Worm (Caenorhabditis elegans) whole organism, young adult: ENCODE data around the gene T26C12.3.

Source experiments
- B0035.1 ChIP-seq: sonication (generic microtip); optimal IDR thresholded peaks from 2 replicates; lab custom pipeline; 2016; ENCODE audit warnings: missing genetic modification characterization, mild to moderate bottlenecking, missing compliant biosample characterization, missing genotype, missing genetic modification reagents
- D2030.7 ChIP-seq: fragments of 200-800 bp; sonication (Bioruptor generic); IDR thresholded peaks from 2 replicates; pipeline ENCODE4 v1.3.6; 2022; ENCODE audit warnings: missing genetic modification reagents, missing genetic modification characterization, missing compliant biosample characterization
- F33H1.4 ChIP-seq: fragments of 200-800 bp; sonication (Bioruptor generic); IDR thresholded peaks from 2 replicates; pipeline ENCODE4 v1.3.6; 2022; ENCODE audit warnings: missing genetic modification reagents, missing genetic modification characterization, missing compliant biosample characterization
- F55B11.4 ChIP-seq: sonication (generic microtip); optimal IDR thresholded peaks from 2 replicates; lab custom pipeline; 2016; ENCODE audit warnings: missing compliant biosample characterization, missing genetic modification characterization, borderline replicate concordance; ENCODE audit not compliant: insufficient read depth
- K11D2.4 ChIP-seq: fragments of 200-800 bp; sonication (Bioruptor generic); IDR thresholded peaks from 2 replicates; pipeline ENCODE4 v1.3.6; 2022; ENCODE audit warnings: missing genetic modification reagents, missing genetic modification characterization, missing compliant biosample characterization
- T07F8.4 ChIP-seq: sonication (generic microtip); optimal IDR thresholded peaks from 2 replicates; lab custom pipeline; 2016; ENCODE audit warnings: mild to moderate bottlenecking, missing genetic modification characterization, moderate library complexity, missing compliant biosample characterization
- T26A5.8 ChIP-seq: sonication (generic microtip); optimal IDR thresholded peaks from 2 replicates; lab custom pipeline; 2016; ENCODE audit warnings: missing genetic modification characterization, missing compliant biosample characterization
- Y95B8A.8 ChIP-seq: fragments of 200-800 bp; sonication (Bioruptor generic); IDR thresholded peaks from 2 replicates; pipeline ENCODE4 v1.3.6; 2022; ENCODE audit warnings: missing genetic modification reagents, missing genetic modification characterization, missing compliant biosample characterization
- ZK185.1 ChIP-seq: sonication (generic microtip); optimal IDR thresholded peaks from 2 replicates; lab custom pipeline; 2016; ENCODE audit warnings: mild to moderate bottlenecking, missing genetic modification characterization, missing compliant biosample characterization; ENCODE audit not compliant: poor library complexity, severe bottlenecking
- akir-1 ChIP-seq: fragments of 200-800 bp; sonication (Bioruptor generic); optimal IDR thresholded peaks from 2 replicates; lab custom pipeline; 2018; ENCODE audit warnings: mild to moderate bottlenecking, missing genetic modification characterization, moderate library complexity, missing compliant biosample characterization
- ama-1 ChIP-seq, 3 experiments: fragments of 150-350 bp in 1 of 3; sonication (generic microtip) in 2 of 3; optimal IDR thresholded peaks; 2 replicates each; lab custom pipeline; 2014 to 2018; ENCODE audit warnings: missing biosample characterization in 2 of 3, missing genetic modification characterization in 2 of 3, missing genetic modification reagents in 2 of 3
- bed-2 ChIP-seq: fragments of 200-800 bp; sonication (Bioruptor generic); IDR thresholded peaks from 2 replicates; pipeline ENCODE4 v1.3.6; 2022; ENCODE audit warnings: missing genetic modification reagents, missing genetic modification characterization, missing compliant biosample characterization
- ccch-3 ChIP-seq: fragments of 200-800 bp; sonication (Bioruptor generic); optimal IDR thresholded peaks from 2 replicates; lab custom pipeline; 2018; ENCODE audit warnings: mild to moderate bottlenecking, missing genetic modification characterization, missing compliant biosample characterization
- ceh-40 ChIP-seq: fragments of 200-800 bp; sonication (Bioruptor generic); IDR thresholded peaks from 2 replicates; pipeline ENCODE4 v1.3.6; 2022; ENCODE audit warnings: missing genetic modification characterization, missing compliant biosample characterization
- ceh-91 ChIP-seq: fragments of 200-800 bp; sonication (Bioruptor generic); IDR thresholded peaks from 2 replicates; pipeline ENCODE4 v1.3.6; 2022; ENCODE audit warnings: missing genetic modification reagents, missing genetic modification characterization, missing compliant biosample characterization
- dpl-1 ChIP-seq: fragments of 150-350 bp; optimal IDR thresholded peaks from 2 replicates; lab custom pipeline; 2014; ENCODE audit warnings: missing biosample characterization, missing genetic modification reagents, missing genetic modification characterization
- egl-18 ChIP-seq: fragments of 200-800 bp; sonication (Bioruptor generic); IDR thresholded peaks from 2 replicates; pipeline ENCODE4 v1.3.6; 2022; ENCODE audit warnings: missing genetic modification reagents, missing genetic modification characterization, missing compliant biosample characterization
- egrh-3 ChIP-seq: fragments of 200-800 bp; sonication (Bioruptor generic); IDR thresholded peaks from 2 replicates; pipeline ENCODE4 v1.3.6; 2022; ENCODE audit warnings: missing genetic modification reagents, missing genetic modification characterization, missing compliant biosample characterization
- ekl-4 ChIP-seq: fragments of 200-800 bp; sonication (Bioruptor generic); IDR thresholded peaks from 2 replicates; pipeline ENCODE4 v1.3.6; 2022; ENCODE audit warnings: missing genetic modification reagents, missing genetic modification characterization, missing compliant biosample characterization
- hrde-1 ChIP-seq: sonication (generic microtip); optimal IDR thresholded peaks from 2 replicates; lab custom pipeline; 2016; ENCODE audit warnings: missing genetic modification characterization, mild to moderate bottlenecking, missing compliant biosample characterization, moderate library complexity, missing genotype, missing genetic modification reagents, borderline replicate concordance
- let-526 ChIP-seq: fragments of 200-800 bp; sonication (Bioruptor generic); IDR thresholded peaks from 2 replicates; pipeline ENCODE4 v1.3.6; 2022; ENCODE audit warnings: missing genetic modification reagents, missing genetic modification characterization, missing compliant biosample characterization
- let-607 ChIP-seq, 2 experiments: fragments of 200-800 bp in 1 of 2; sonication (Bioruptor generic) in 1 of 2; sonication (generic microtip) in 1 of 2; optimal IDR thresholded peaks; 2 replicates each; lab custom pipeline; 2016 to 2018; ENCODE audit warnings: mild to moderate bottlenecking in 2 of 2, missing compliant biosample characterization in 2 of 2, missing genetic modification characterization in 2 of 2, moderate library complexity in 2 of 2, missing genotype in 1 of 2
- lin-54 ChIP-seq: fragments of 200-800 bp; sonication (Bioruptor generic); optimal IDR thresholded peaks from 2 replicates; lab custom pipeline; 2018; ENCODE audit warnings: mild to moderate bottlenecking, missing genetic modification characterization, missing compliant biosample characterization
- lsy-27 ChIP-seq: sonication (generic microtip); optimal IDR thresholded peaks from 2 replicates; lab custom pipeline; 2017; ENCODE audit warnings: missing genetic modification characterization, mild to moderate bottlenecking, missing compliant biosample characterization, antibody characterized with exemption, missing genotype, borderline replicate concordance; ENCODE audit not compliant: insufficient read depth
- madf-10 ChIP-seq: sonication (generic microtip); optimal IDR thresholded peaks from 2 replicates; lab custom pipeline; 2016; ENCODE audit warnings: mild to moderate bottlenecking, missing genetic modification characterization, missing compliant biosample characterization
- madf-3 ChIP-seq: fragments of 200-800 bp; sonication (Bioruptor generic); IDR thresholded peaks from 2 replicates; pipeline ENCODE4 v1.3.6; 2022; ENCODE audit warnings: missing genetic modification reagents, missing genetic modification characterization, missing compliant biosample characterization
- mcd-1 ChIP-seq: fragments of 200-800 bp; sonication (Bioruptor generic); IDR thresholded peaks from 2 replicates; pipeline ENCODE4 v1.3.6; 2022; ENCODE audit warnings: missing genetic modification reagents, missing genetic modification characterization, missing compliant biosample characterization
- mxl-1 ChIP-seq: sonication (generic microtip); optimal IDR thresholded peaks from 2 replicates; lab custom pipeline; 2016; ENCODE audit warnings: missing genetic modification characterization, missing compliant biosample characterization
- nfyb-1 ChIP-seq: fragments of 200-800 bp; sonication (Bioruptor generic); IDR thresholded peaks from 2 replicates; pipeline ENCODE4 v1.3.6; 2022; ENCODE audit warnings: missing genetic modification reagents, missing genetic modification characterization, missing compliant biosample characterization
- nhr-120 ChIP-seq: fragments of 200-800 bp; sonication (Bioruptor generic); IDR thresholded peaks from 2 replicates; pipeline ENCODE4 v1.3.6; 2022; ENCODE audit warnings: missing genetic modification characterization, missing compliant biosample characterization
- nhr-80 ChIP-seq: sonication (generic microtip); optimal IDR thresholded peaks from 2 replicates; lab custom pipeline; 2016; ENCODE audit warnings: missing genetic modification characterization, missing compliant biosample characterization
- pbrm-1 ChIP-seq: fragments of 200-800 bp; sonication (Bioruptor generic); IDR thresholded peaks from 2 replicates; pipeline ENCODE4 v1.3.6; 2022; ENCODE audit warnings: missing genetic modification reagents, missing genetic modification characterization, missing compliant biosample characterization
- rcor-1 ChIP-seq: fragments of 200-800 bp; sonication (Bioruptor generic); IDR thresholded peaks from 2 replicates; pipeline ENCODE4 v1.3.6; 2022; ENCODE audit warnings: missing genetic modification reagents, missing genetic modification characterization, missing compliant biosample characterization
- repo-1 ChIP-seq: sonication (generic microtip); optimal IDR thresholded peaks from 2 replicates; lab custom pipeline; 2017; ENCODE audit warnings: mild to moderate bottlenecking, missing genetic modification characterization, missing compliant biosample characterization
- snpc-1.3 ChIP-seq: sonication (generic microtip); optimal IDR thresholded peaks from 2 replicates; lab custom pipeline; 2017; ENCODE audit warnings: missing genetic modification characterization, mild to moderate bottlenecking, missing compliant biosample characterization, antibody characterized with exemption, moderate library complexity, missing genotype, missing genetic modification reagents; ENCODE audit not compliant: insufficient read depth
- snpc-3.4 ChIP-seq: sonication (generic microtip); optimal IDR thresholded peaks from 2 replicates; lab custom pipeline; 2017; ENCODE audit warnings: missing genetic modification characterization, mild to moderate bottlenecking, missing compliant biosample characterization, antibody characterized with exemption, moderate library complexity, missing genotype, missing genetic modification reagents
- snpc-4 ChIP-seq, 5 experiments: fragments of 150-350 bp in 1 of 5; sonication (generic microtip) in 4 of 5; optimal IDR thresholded peaks; 2 replicates each; lab custom pipeline; 2014 to 2018; ENCODE audit warnings: missing genetic modification characterization in 5 of 5, missing biosample characterization in 3 of 5, antibody characterized with exemption in 2 of 5, mild to moderate bottlenecking in 2 of 5, missing compliant biosample characterization in 2 of 5, missing genotype in 2 of 5, moderate library complexity in 2 of 5, missing genetic modification reagents in 1 of 5
- somi-1 ChIP-seq: fragments of 200-800 bp; sonication (Bioruptor generic); optimal IDR thresholded peaks from 2 replicates; lab custom pipeline; 2018; ENCODE audit warnings: mild to moderate bottlenecking, missing genetic modification characterization, missing compliant biosample characterization
- sptf-2 ChIP-seq: fragments of 200-800 bp; sonication (Bioruptor generic); optimal IDR thresholded peaks from 2 replicates; lab custom pipeline; 2018; ENCODE audit warnings: mild to moderate bottlenecking, missing genetic modification characterization, missing compliant biosample characterization
- tbx-9 ChIP-seq: sonication (generic microtip); optimal IDR thresholded peaks from 2 replicates; lab custom pipeline; 2016; ENCODE audit warnings: borderline replicate concordance, missing genetic modification characterization, inconsistent platforms, missing compliant biosample characterization
- tlf-1 ChIP-seq: fragments of 200-800 bp; sonication (Bioruptor generic); optimal IDR thresholded peaks from 2 replicates; lab custom pipeline; 2018; ENCODE audit warnings: mild to moderate bottlenecking, missing genetic modification characterization, missing compliant biosample characterization
- unc-130 ChIP-seq: sonication (generic microtip); optimal IDR thresholded peaks from 2 replicates; lab custom pipeline; 2016; ENCODE audit warnings: missing genetic modification reagents, missing genetic modification characterization, missing compliant biosample characterization
- zfh-2 ChIP-seq: fragments of 200-800 bp; sonication (Bioruptor generic); conservative IDR thresholded peaks from 2 replicates; pipeline ENCODE4 v1.3.6; 2022; ENCODE audit warnings: missing genetic modification reagents, missing genetic modification characterization, missing compliant biosample characterization
- zim-3 ChIP-seq: sonication (generic microtip); optimal IDR thresholded peaks from 2 replicates; lab custom pipeline; 2017; ENCODE audit warnings: mild to moderate bottlenecking, missing genetic modification characterization, moderate library complexity, missing compliant biosample characterization
- ztf-26 ChIP-seq: sonication (generic microtip); optimal IDR thresholded peaks from 2 replicates; lab custom pipeline; 2017; ENCODE audit warnings: missing genetic modification characterization, missing compliant biosample characterization
- ztf-28 ChIP-seq: fragments of 200-800 bp; sonication (Bioruptor generic); IDR thresholded peaks from 2 replicates; pipeline ENCODE4 v1.3.6; 2022; ENCODE audit warnings: missing genetic modification reagents, missing genetic modification characterization, missing compliant biosample characterization
- ztf-6 ChIP-seq: fragments of 200-800 bp; sonication (Bioruptor generic); IDR thresholded peaks from 2 replicates; pipeline ENCODE4 v1.3.6; 2022; ENCODE audit warnings: missing genetic modification reagents, missing genetic modification characterization, missing compliant biosample characterization

Gene T26C12.3

ce11 chrIV:3233429-3233885, 39.7 kb downstream of the T26C12.3 start:
- TF ChIP-seq ztf-6 (GFP tag; lab: Robert Waterston, UW) (no peak), F33H1.4 (GFP tag; lab: Robert Waterston, UW) (no peak), egrh-3 (peak; percentile 69), rcor-1 (GFP tag; lab: Robert Waterston, UW) (no peak), ztf-28 (GFP tag; lab: Robert Waterston, UW) (no peak), akir-1 (no peak), snpc-3.4 (no peak), dpl-1 (GFP tag; lab: Kevin White, UChicago) (no peak), Y95B8A.8 (no peak), snpc-1.3 (no peak), nhr-120 (GFP tag; lab: Robert Waterston, UW) (no peak), somi-1 (GFP tag; lab: Kevin White, UChicago) (peak; percentile 5), tbx-9 (tag; lab: Kevin White, UChicago) (no peak), zim-3 (tag; lab: Kevin White, UChicago) (no peak), nhr-80 (tag; lab: Kevin White, UChicago) (peak; percentile 34), pbrm-1 (no peak), K11D2.4 (no peak), T07F8.4 (tag; lab: Kevin White, UChicago) (no peak), mcd-1 (GFP tag; lab: Robert Waterston, UW) (peak; percentile 39; the same call in 1 of the 2 replicates), ccch-3 (GFP tag; lab: Kevin White, UChicago) (no peak), ama-1 (optimal IDR thresholded peaks at IDR 0.05; lab: Kevin White, UChicago) (no peak), ama-1 (GFP tag; optimal IDR thresholded peaks at IDR 0.05; lab: Kevin White, UChicago) (no peak), snpc-4 (GFP tag; optimal IDR thresholded peaks at IDR 0.05; lab: Kevin White, UChicago) (no peak), snpc-4 (tag; optimal IDR thresholded peaks at IDR 0.05; lab: Kevin White, UChicago) (peak in 1 of 4 experiments; percentile 5), lsy-27 (tag; lab: Kevin White, UChicago) (no peak), D2030.7 (GFP tag; lab: Robert Waterston, UW) (no peak), ceh-40 (GFP tag; lab: Robert Waterston, UW) (no peak), unc-130 (GFP tag; lab: Kevin White, UChicago) (no peak), ZK185.1 (tag; lab: Kevin White, UChicago) (peak; percentile 40), hrde-1 (no peak), let-526 (GFP tag; lab: Robert Waterston, UW) (no peak), lin-54 (GFP tag; lab: Kevin White, UChicago) (no peak), sptf-2 (GFP tag; lab: Kevin White, UChicago) (no peak), madf-10 (peak; percentile 28), ztf-26 (tag; lab: Kevin White, UChicago) (peak; percentile 5), madf-3 (GFP tag; lab: Robert Waterston, UW) (0 out of 2 replicates have a peak, but pooled peaks have one; percentile 46), egl-18 (no peak), let-607 (tag; optimal IDR thresholded peaks at IDR 0.05; lab: Kevin White, UChicago) (peak in 1 of 2 experiments; percentile 35), ceh-91 (GFP tag; lab: Robert Waterston, UW) (no peak), B0035.1 (tag; lab: Kevin White, UChicago) (no peak), mxl-1 (no peak), nfyb-1 (no peak), bed-2 (no peak), T26A5.8 (no peak), tlf-1 (no peak), repo-1 (tag; lab: Kevin White, UChicago) (no peak), zfh-2 (peak; percentile 83), ekl-4 (GFP tag; lab: Robert Waterston, UW) (no peak), F55B11.4 (tag; lab: Kevin White, UChicago) (no peak)
